Worm (Caenorhabditis elegans) whole organism, L3 larva: ENCODE measurements around the gene F13E9.11.

Source experiments
- daf-12 ChIP-seq: fragments of 150-350 bp; optimal IDR thresholded peaks from 2 replicates; lab custom pipeline; 2014; ENCODE audit warnings: missing biosample characterization, missing genetic modification reagents, missing genetic modification characterization
- mdl-1 ChIP-seq: fragments of 150-350 bp; optimal IDR thresholded peaks from 2 replicates; lab custom pipeline; 2014; ENCODE audit warnings: missing biosample characterization, missing genetic modification characterization
- snpc-4 ChIP-seq: fragments of 150-350 bp; optimal IDR thresholded peaks from 2 replicates; lab custom pipeline; 2014; ENCODE audit warnings: missing biosample characterization, missing genetic modification characterization
- unc-39 ChIP-seq: sonication (generic microtip); optimal IDR thresholded peaks from 4 replicates; lab custom pipeline; 2017; ENCODE audit warnings: missing biosample characterization, missing genetic modification characterization
- unc-62 ChIP-seq: fragments of 150-350 bp; sonication (generic microtip); optimal IDR thresholded peaks from 4 replicates; lab custom pipeline; 2014; ENCODE audit warnings: missing biosample characterization, missing genetic modification reagents, missing genetic modification characterization

- no peak for TF ChIP-seq mdl-1
- TF ChIP-seq snpc-4, result no peak
- no peak for TF ChIP-seq unc-39 (tag; lab: Kevin White, UChicago)
- no peak for TF ChIP-seq daf-12 (tag; lab: Kevin White, UChicago)
- TF ChIP-seq unc-62 (GFP tag; lab: Kevin White, UChicago), result no peak
Measured at ce11 chrIV:10820114-10820513, 48.8 kb downstream of the F13E9.11 start.
